Worm (Caenorhabditis elegans) whole organism, L4 larva: Measurements from ENCODE around the gene M199.134.

Source experiments
- F10B5.3 ChIP-seq: sonication (generic microtip); optimal IDR thresholded peaks from 2 replicates; lab custom pipeline; 2016; ENCODE audit warnings: mild to moderate bottlenecking, missing genetic modification characterization, missing compliant biosample characterization
- F44E2.7 ChIP-seq: fragments of 200-800 bp; sonication (Bioruptor generic); IDR thresholded peaks from 2 replicates; pipeline ENCODE4 v2.1.2; 2022; ENCODE audit warnings: missing genetic modification characterization, missing compliant biosample characterization
- ctbp-1 ChIP-seq: fragments of 200-800 bp; sonication (Bioruptor generic); IDR thresholded peaks from 2 replicates; pipeline ENCODE4 v1.3.6; 2022; ENCODE audit warnings: missing genetic modification reagents, missing genetic modification characterization, missing compliant biosample characterization
- hlh-11 ChIP-seq: fragments of 200-800 bp; sonication (Bioruptor generic); optimal IDR thresholded peaks from 2 replicates; lab custom pipeline; 2018; ENCODE audit warnings: mild to moderate bottlenecking, missing genetic modification characterization, missing compliant biosample characterization

DNA sequence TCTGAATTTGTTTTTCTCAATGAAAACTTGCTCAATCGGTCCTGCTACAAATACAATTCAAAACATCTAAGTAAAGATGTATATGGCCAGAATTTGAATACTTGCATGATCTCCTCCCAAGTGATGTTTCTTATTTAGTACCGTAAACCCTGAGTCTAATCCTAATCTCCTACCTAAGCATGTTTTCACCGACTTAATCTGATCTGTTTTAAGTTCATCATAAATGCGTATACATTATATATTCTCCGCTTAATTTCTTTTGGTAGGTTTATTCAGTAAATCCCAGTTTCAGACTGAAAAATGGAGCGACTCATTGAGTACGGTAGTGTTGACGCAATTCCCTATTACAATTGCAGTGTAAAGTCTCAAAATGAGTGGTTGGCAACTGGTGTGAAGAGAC lies 38.6 kb downstream of the M199.134 start, which contains the start of gene srt-50:
- TF ChIP-seq F44E2.7 (GFP tag; lab: Robert Waterston, UW) (no peak), ctbp-1 (no peak), F10B5.3 (no peak), hlh-11 (no peak)
